Fruit fly (Drosophila melanogaster) whole organism, embryonic: ENCODE data around the gene CG4017.
A peak's percentile ranks its signal among the peaks of the same experiment; 100 is the strongest.

ENCODE experiments used
- Atf6 ChIP-seq: fragments of 200-800 bp; sonication (Bioruptor generic); IDR thresholded peaks from 2 replicates; pipeline ENCODE4 v1.3.6; 2022; ENCODE audit warnings: missing biosample characterization, missing genetic modification characterization
- Bteb2 ChIP-seq: fragments of 200-800 bp; sonication (Bioruptor generic); optimal IDR thresholded peaks from 2 replicates; lab custom pipeline; 2016; ENCODE audit warnings: missing biosample characterization, missing genetic modification characterization
- CG12659 ChIP-seq: fragments of 200-800 bp; sonication (Bioruptor generic); optimal IDR thresholded peaks from 3 replicates; lab custom pipeline; 2017; ENCODE audit warnings: mild to moderate bottlenecking, missing biosample characterization, missing genetic modification reagents, missing genetic modification characterization
- CG12769 ChIP-seq: fragments of 200-800 bp; sonication (Bioruptor generic); optimal IDR thresholded peaks from 2 replicates; lab custom pipeline; 2019; ENCODE audit warnings: missing biosample characterization, mild to moderate bottlenecking, missing genetic modification characterization, moderate library complexity
- CG16779 ChIP-seq: fragments of 200-800 bp; sonication (Bioruptor generic); IDR thresholded peaks from 2 replicates; pipeline ENCODE4 v1.3.6; 2022; ENCODE audit warnings: missing biosample characterization, missing genetic modification characterization
- CG17612 ChIP-seq: fragments of 200-800 bp; sonication (Bioruptor generic); IDR thresholded peaks from 2 replicates; pipeline ENCODE4 v1.3.6; 2022; ENCODE audit warnings: missing biosample characterization, missing genetic modification characterization
- CG1792 ChIP-seq: fragments of 200-800 bp; sonication (Bioruptor generic); optimal IDR thresholded peaks from 2 replicates; lab custom pipeline; 2016; ENCODE audit warnings: missing biosample characterization, missing genetic modification characterization
- CG2129 ChIP-seq: fragments of 200-800 bp; sonication (Bioruptor generic); IDR thresholded peaks from 2 replicates; pipeline ENCODE4 v1.3.6; 2022; ENCODE audit warnings: missing biosample characterization, missing genetic modification characterization; ENCODE audit not compliant: partially characterized antibody
- CG3726 ChIP-seq: fragments of 200-800 bp; sonication (Bioruptor generic); IDR thresholded peaks from 3 replicates; pipeline ENCODE4, ENCODE4 v1.3.6; 2022; ENCODE audit warnings: missing biosample characterization, missing genetic modification characterization
- CG3838 ChIP-seq: fragments of 200-800 bp; sonication (Bioruptor generic); optimal IDR thresholded peaks from 3 replicates; lab custom pipeline; 2016; ENCODE audit warnings: missing biosample characterization, missing genetic modification characterization
- CG4328 ChIP-seq: fragments of 200-800 bp; sonication (Bioruptor generic); optimal IDR thresholded peaks from 3 replicates; lab custom pipeline; 2017; ENCODE audit warnings: missing biosample characterization, missing genetic modification reagents, missing genetic modification characterization
- CG4707 ChIP-seq: fragments of 200-800 bp; sonication (Bioruptor generic); optimal IDR thresholded peaks from 2 replicates; lab custom pipeline; 2018; ENCODE audit warnings: missing biosample characterization, mild to moderate bottlenecking, missing genetic modification characterization, moderate library complexity
- CG4854 ChIP-seq: fragments of 200-800 bp; sonication (Bioruptor generic); optimal IDR thresholded peaks from 2 replicates; lab custom pipeline; 2016; ENCODE audit warnings: missing biosample characterization, missing genetic modification characterization, inconsistent platforms
- CG7786 ChIP-seq: fragments of 200-800 bp; sonication (Bioruptor generic); optimal IDR thresholded peaks from 2 replicates; lab custom pipeline; 2016; ENCODE audit warnings: missing biosample characterization, missing genetic modification characterization
- CG7987 ChIP-seq: fragments of 200-800 bp; sonication (Bioruptor generic); optimal IDR thresholded peaks from 2 replicates; lab custom pipeline; 2018; ENCODE audit warnings: missing biosample characterization, mild to moderate bottlenecking, missing genetic modification characterization, moderate library complexity
- CG8765 ChIP-seq: fragments of 200-800 bp; sonication (Bioruptor generic); IDR thresholded peaks from 2 replicates; pipeline ENCODE4 v1.3.6; 2022; ENCODE audit warnings: missing biosample characterization, missing genetic modification characterization
- CG9797 ChIP-seq: fragments of 200-800 bp; sonication (Bioruptor generic); optimal IDR thresholded peaks from 3 replicates; lab custom pipeline; 2018; ENCODE audit warnings: missing biosample characterization, mild to moderate bottlenecking, missing genetic modification characterization
- CHES-1-like ChIP-seq: fragments of 200-800 bp; sonication (Bioruptor generic); optimal IDR thresholded peaks from 2 replicates; lab custom pipeline; 2016; ENCODE audit warnings: missing biosample characterization, missing genetic modification characterization
- CoRest ChIP-seq: fragments of 200-800 bp; sonication (Bioruptor generic); optimal IDR thresholded peaks from 3 replicates; lab custom pipeline; 2018; ENCODE audit warnings: missing biosample characterization, mild to moderate bottlenecking, missing genetic modification characterization, moderate library complexity
- Dbx ChIP-seq: fragments of 200-800 bp; sonication (Bioruptor generic); IDR thresholded peaks from 3 replicates; pipeline ENCODE4 v1.3.6; 2022; ENCODE audit warnings: missing biosample characterization, missing genetic modification characterization
- Dip2 ChIP-seq: fragments of 200-800 bp; sonication (Bioruptor generic); IDR thresholded peaks from 2 replicates; pipeline ENCODE4 v1.3.6; 2022; ENCODE audit warnings: missing biosample characterization, missing genetic modification characterization
- HLH3B ChIP-seq: fragments of 200-800 bp; sonication (Bioruptor generic); IDR thresholded peaks from 2 replicates; pipeline ENCODE4 v1.3.6; 2022; ENCODE audit warnings: missing biosample characterization, missing genetic modification characterization
- Hey ChIP-seq: fragments of 200-800 bp; sonication (Bioruptor generic); optimal IDR thresholded peaks from 3 replicates; lab custom pipeline; 2018; ENCODE audit warnings: missing biosample characterization, mild to moderate bottlenecking, missing genetic modification characterization
- Hmx ChIP-seq: fragments of 200-800 bp; sonication (Bioruptor generic); optimal IDR thresholded peaks from 2 replicates; lab custom pipeline; 2016; ENCODE audit warnings: missing biosample characterization, missing genetic modification characterization
- Hr39 ChIP-seq: fragments of >200 bp; optimal IDR thresholded peaks from 2 replicates; lab custom pipeline; 2017
- Lhr ChIP-seq: fragments of 200-800 bp; sonication (Bioruptor generic); optimal IDR thresholded peaks from 3 replicates; lab custom pipeline; 2017; ENCODE audit warnings: mild to moderate bottlenecking, missing biosample characterization, missing genetic modification reagents, missing genetic modification characterization
- Meics ChIP-seq: fragments of 200-800 bp; sonication (Bioruptor generic); optimal IDR thresholded peaks from 2 replicates; lab custom pipeline; 2017; ENCODE audit warnings: missing biosample characterization, mild to moderate bottlenecking, missing genetic modification characterization
- NC2α ChIP-seq: fragments of 200-800 bp; sonication (Bioruptor generic); optimal IDR thresholded peaks from 2 replicates; lab custom pipeline; 2016; ENCODE audit warnings: missing biosample characterization, missing genetic modification characterization
- Nf-YB ChIP-seq: fragments of 200-800 bp; sonication (Bioruptor generic); optimal IDR thresholded peaks from 3 replicates; lab custom pipeline; 2019; ENCODE audit warnings: missing biosample characterization, mild to moderate bottlenecking, missing genetic modification characterization, moderate library complexity
- Ptx1 ChIP-seq: fragments of 200-800 bp; sonication (Bioruptor generic); IDR thresholded peaks from 2 replicates; pipeline ENCODE4 v1.3.6; 2022; ENCODE audit warnings: missing biosample characterization, missing genetic modification characterization
- Sry-δ ChIP-seq: fragments of 200-800 bp; sonication (Bioruptor generic); optimal IDR thresholded peaks from 2 replicates; lab custom pipeline; 2016; ENCODE audit warnings: missing biosample characterization, missing genetic modification characterization
- Stat92E ChIP-seq, 3 experiments: fragments of >200 bp in 2 of 3; fragments of 200-800 bp in 1 of 3; sonication (Bioruptor generic) in 1 of 3; optimal IDR thresholded peaks; 2 replicates each; lab custom pipeline; 2017 to 2019; ENCODE audit warnings: missing biosample characterization in 3 of 3, missing genetic modification characterization in 3 of 3, mild to moderate bottlenecking in 1 of 3, moderate library complexity in 1 of 3
- amos ChIP-seq: fragments of 200-800 bp; sonication (Bioruptor generic); IDR thresholded peaks from 2 replicates; pipeline ENCODE4 v1.3.6; 2022; ENCODE audit warnings: missing biosample characterization, missing genetic modification characterization; ENCODE audit not compliant: partially characterized antibody
- bbx ChIP-seq: fragments of 200-800 bp; sonication (Bioruptor generic); IDR thresholded peaks from 2 replicates; pipeline ENCODE4 v1.3.6; 2022; ENCODE audit warnings: missing biosample characterization, missing genetic modification characterization; ENCODE audit not compliant: partially characterized antibody
- cas ChIP-seq: fragments of 200-800 bp; sonication (Bioruptor generic); IDR thresholded peaks from 2 replicates; pipeline ENCODE4 v1.3.6; 2022; ENCODE audit warnings: missing biosample characterization, missing genetic modification characterization
- emc ChIP-seq: fragments of 200-800 bp; sonication (Bioruptor generic); optimal IDR thresholded peaks from 2 replicates; lab custom pipeline; 2016; ENCODE audit warnings: missing biosample characterization, missing genetic modification characterization
- exex ChIP-seq: fragments of 200-800 bp; sonication (Bioruptor generic); optimal IDR thresholded peaks from 4 replicates; lab custom pipeline; 2018; ENCODE audit warnings: missing biosample characterization, mild to moderate bottlenecking, missing genetic modification characterization, moderate library complexity
- grn ChIP-seq: fragments of 200-800 bp; sonication (Bioruptor generic); optimal IDR thresholded peaks from 3 replicates; lab custom pipeline; 2017; ENCODE audit warnings: missing biosample characterization, missing genetic modification characterization
- ham ChIP-seq: fragments of 200-800 bp; sonication (Bioruptor generic); IDR thresholded peaks from 2 replicates; pipeline ENCODE4 v1.3.6; 2022; ENCODE audit warnings: missing biosample characterization, missing genetic modification characterization
- lab ChIP-seq: fragments of 200-800 bp; sonication (Bioruptor generic); optimal IDR thresholded peaks from 3 replicates; lab custom pipeline; 2017; ENCODE audit warnings: missing biosample characterization, missing genetic modification characterization, mild to moderate bottlenecking, moderate library complexity, missing genetic modification reagents
- nerfin-2 ChIP-seq: fragments of 200-800 bp; sonication (Bioruptor generic); IDR thresholded peaks from 2 replicates; pipeline ENCODE4 v1.3.6; 2022; ENCODE audit warnings: missing biosample characterization, missing genetic modification characterization; ENCODE audit not compliant: partially characterized antibody
- nom ChIP-seq: fragments of 200-800 bp; sonication (Bioruptor generic); optimal IDR thresholded peaks from 2 replicates; lab custom pipeline; 2017; ENCODE audit warnings: missing biosample characterization, missing genetic modification characterization, mild to moderate bottlenecking, moderate library complexity, missing genetic modification reagents
- org-1 ChIP-seq: fragments of 200-800 bp; sonication (Bioruptor generic); optimal IDR thresholded peaks from 2 replicates; lab custom pipeline; 2017; ENCODE audit warnings: missing biosample characterization, missing genetic modification characterization
- phol ChIP-seq: fragments of 200-800 bp; sonication (Bioruptor generic); optimal IDR thresholded peaks from 3 replicates; lab custom pipeline; 2018; ENCODE audit warnings: missing biosample characterization, mild to moderate bottlenecking, missing genetic modification characterization, moderate library complexity
- sc ChIP-seq, 3 experiments: fragments of >200 bp in 2 of 3; fragments of 200-800 bp in 1 of 3; sonication (Bioruptor generic) in 1 of 3; optimal IDR thresholded peaks; 2 replicates in 2 of 3; 3 replicates in 1 of 3; lab custom pipeline; 2017; ENCODE audit warnings: mild to moderate bottlenecking in 1 of 3, missing biosample characterization in 1 of 3, missing genetic modification characterization in 1 of 3, missing genetic modification reagents in 1 of 3
- tin ChIP-seq: fragments of 200-800 bp; sonication (Bioruptor generic); optimal IDR thresholded peaks from 3 replicates; lab custom pipeline; 2016; ENCODE audit warnings: missing biosample characterization, missing genetic modification characterization
- twi ChIP-seq: fragments of 200-800 bp; optimal IDR thresholded peaks from 2 replicates; lab custom pipeline; 2019; ENCODE audit warnings: missing biosample characterization, mild to moderate bottlenecking, missing genetic modification characterization, moderate library complexity
- tx ChIP-seq: fragments of 200-800 bp; sonication (Bioruptor generic); optimal IDR thresholded peaks from 2 replicates; lab custom pipeline; 2016; ENCODE audit warnings: missing biosample characterization, missing genetic modification characterization
- z ChIP-seq: fragments of 200-800 bp; sonication (Bioruptor generic); IDR thresholded peaks from 3 replicates; pipeline ENCODE4 v1.3.6; 2022; ENCODE audit warnings: missing biosample characterization, missing genetic modification characterization
- zf30C ChIP-seq: fragments of 200-800 bp; sonication (Bioruptor generic); optimal IDR thresholded peaks from 3 replicates; lab custom pipeline; 2018; ENCODE audit warnings: missing biosample characterization, mild to moderate bottlenecking, missing genetic modification characterization

The CG4017 gene

DNA sequence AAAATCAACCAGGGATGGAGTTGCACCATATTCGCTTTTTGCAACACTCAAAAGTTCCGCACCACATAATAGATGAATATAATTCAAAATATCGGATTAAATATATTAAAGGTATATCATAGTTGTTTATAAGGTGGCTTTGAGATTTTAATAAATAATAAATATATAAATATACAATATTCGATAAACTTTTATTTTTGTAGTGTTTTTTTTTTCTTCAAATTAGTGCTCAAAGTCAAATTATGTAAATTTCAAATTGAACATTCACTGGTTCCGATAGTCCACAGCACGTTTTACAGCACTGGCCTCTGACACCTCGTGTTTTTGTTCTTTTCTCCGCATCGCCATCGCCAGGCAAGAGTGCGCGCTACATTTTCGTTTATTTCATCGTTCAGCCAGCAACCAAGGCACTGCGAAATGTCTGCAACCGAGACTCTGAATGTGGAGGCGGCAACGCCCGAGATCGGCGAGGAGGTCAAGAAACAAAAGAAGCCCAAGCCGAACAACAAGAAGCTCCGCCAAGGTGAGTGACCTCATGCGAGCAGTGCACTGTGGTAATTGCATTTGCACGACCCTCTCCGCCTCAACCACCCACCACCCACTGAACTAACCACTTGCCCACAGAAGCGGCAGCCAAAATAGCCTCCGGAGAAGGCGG, 3.5 kb upstream of the CG4017 start, which contains the start of the genes Taf11 and und (continued):
- TF ChIP-seq sc (optimal IDR thresholded peaks at IDR 0.05; lab: Kevin White, UChicago), result no peak
- TF ChIP-seq sc (GFP tag; optimal IDR thresholded peaks at IDR 0.05; lab: Kevin White, UChicago), result no peak
- TF ChIP-seq emc (GFP tag; lab: Kevin White, UChicago), result no peak
- TF ChIP-seq grn, result no peak
- no peak for TF ChIP-seq nom (GFP tag; lab: Kevin White, UChicago)
- no peak for TF ChIP-seq Hmx (GFP tag; lab: Kevin White, UChicago)
- no peak for TF ChIP-seq CG4707
- no peak for TF ChIP-seq CG3726
- TF ChIP-seq tin, result peak; percentile 44
- TF ChIP-seq exex (tag; lab: Kevin White, UChicago), result peak; percentile 9
- TF ChIP-seq CG9797 (GFP tag; lab: Kevin White, UChicago), result no peak
- TF ChIP-seq CHES-1-like (GFP tag; lab: Kevin White, UChicago), result no peak
- TF ChIP-seq twi, result no peak
- TF ChIP-seq lab (GFP tag; lab: Kevin White, UChicago), result peak; percentile 59
- TF ChIP-seq org-1 (GFP tag; lab: Kevin White, UChicago), result no peak
- TF ChIP-seq Hr39 (lab: Kevin White, UChicago), result no peak
- no peak for TF ChIP-seq z
- no peak for TF ChIP-seq nerfin-2
- no peak for TF ChIP-seq Bteb2 (GFP tag; lab: Kevin White, UChicago)
- no peak for TF ChIP-seq Hey (tag; lab: Kevin White, UChicago)
- peak; percentile 46 for TF ChIP-seq Meics (GFP tag; lab: Kevin White, UChicago)
- no peak for TF ChIP-seq Dip2
- TF ChIP-seq bbx (GFP tag; lab: Robert Waterston, UW), result 0 out of 2 replicates have a peak, but pooled peaks have one; percentile 44
- TF ChIP-seq amos (GFP tag; lab: Robert Waterston, UW), result peak; percentile 72
- peak; percentile 15 for TF ChIP-seq Lhr (GFP tag; lab: Kevin White, UChicago)
- TF ChIP-seq Ptx1 (GFP tag; lab: Robert Waterston, UW), result peak; percentile 61
- TF ChIP-seq phol (tag; lab: Kevin White, UChicago), result peak; percentile 64
- no peak for TF ChIP-seq CG8765
- no peak for TF ChIP-seq ham
- no peak for TF ChIP-seq CG12769
- peak; percentile 65 for TF ChIP-seq CoRest (tag; lab: Kevin White, UChicago)
- TF ChIP-seq CG4854 (GFP tag; lab: Kevin White, UChicago), result no peak
- peak; percentile 49 for TF ChIP-seq zf30C (GFP tag; lab: Kevin White, UChicago)
- TF ChIP-seq CG16779 (GFP tag; lab: Robert Waterston, UW), result no peak
- no peak for TF ChIP-seq NC2α (GFP tag; lab: Kevin White, UChicago)
- TF ChIP-seq CG7786 (GFP tag; lab: Kevin White, UChicago), result no peak
- no peak for TF ChIP-seq Atf6 (GFP tag; lab: Robert Waterston, UW)
- TF ChIP-seq Dbx (GFP tag; lab: Robert Waterston, UW), result peak; percentile 62
- TF ChIP-seq tx (GFP tag; lab: Kevin White, UChicago), result no peak
- no peak for TF ChIP-seq CG1792 (GFP tag; lab: Kevin White, UChicago)
- TF ChIP-seq Nf-YB (GFP tag; lab: Kevin White, UChicago), result no peak
- TF ChIP-seq CG2129, result peak; percentile 40; the same call in 1 of the 2 replicates
- TF ChIP-seq Stat92E (GFP tag; optimal IDR thresholded peaks at IDR 0.05; lab: Kevin White, UChicago), result no peak
- no peak for TF ChIP-seq CG7987
- TF ChIP-seq cas (GFP tag; lab: Robert Waterston, UW), result no peak
- TF ChIP-seq CG4328 (GFP tag; lab: Kevin White, UChicago), result peak; percentile 17
- no peak for TF ChIP-seq CG17612 (GFP tag; lab: Robert Waterston, UW)
- TF ChIP-seq CG3838, result no peak
- peak; percentile 59 for TF ChIP-seq Sry-δ
- TF ChIP-seq HLH3B, result no peak
- peak; percentile 57 for TF ChIP-seq CG12659
